Worm (Caenorhabditis elegans): ENCODE results near the gene srx-51.

- TF ChIP-seq tbx-11 (GFP tag; IDR thresholded peaks at IDR 0.05) (no peak), ama-1 (optimal IDR thresholded peaks at IDR 0.05) (no peak), aly-1 (tag; optimal IDR thresholded peaks at IDR 0.05) (no peak), scrt-1 (GFP tag; IDR thresholded peaks at IDR 0.05) (no peak), hmg-4 (GFP tag; optimal IDR thresholded peaks at IDR 0.05) (no peak), pes-1 (GFP tag; IDR thresholded peaks at IDR 0.05) (no peak), flt-1 (GFP tag; IDR thresholded peaks at IDR 0.05) (no peak), F13C5.2 (tag; optimal IDR thresholded peaks at IDR 0.05) (no peak), ceh-13 (GFP tag; optimal IDR thresholded peaks at IDR 0.05) (no peak), B0310.2 (tag; optimal IDR thresholded peaks at IDR 0.05) (no peak), hnd-1 (tag; optimal IDR thresholded peaks at IDR 0.05) (no peak), tra-4 (tag; optimal IDR thresholded peaks at IDR 0.05) (no peak), ets-7 (tag; optimal IDR thresholded peaks at IDR 0.05) (no peak)
Measured at ce11 chrV:15305502-15305901, 23.8 kb downstream of the srx-51 start, which contains the start of gene T26H8.5.

Measured in whole organism, early embryonic.